Worm (Caenorhabditis elegans): ENCODE measurements around the gene str-129.

DNA sequence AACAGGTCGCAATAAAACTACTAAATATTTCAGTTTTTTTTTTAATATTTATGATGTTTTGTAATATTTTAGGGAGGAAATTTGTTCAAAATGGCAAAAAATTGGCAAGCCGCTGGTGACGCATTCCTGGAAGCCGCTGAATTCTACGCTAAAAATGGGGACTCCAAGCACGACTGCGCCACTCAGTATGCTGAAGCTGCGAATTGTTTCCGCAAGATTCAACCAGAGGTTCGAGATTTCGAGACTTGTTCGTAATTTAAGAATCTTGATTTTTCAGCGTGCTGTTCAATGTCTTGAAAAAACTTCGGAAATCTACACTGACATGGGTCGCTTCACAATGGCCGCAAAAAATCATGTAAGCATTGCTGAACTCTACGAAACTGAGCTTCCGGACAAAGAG lies 39.3 kb upstream of the str-129 start:
- TF ChIP-seq nhr-237 (tag; optimal IDR thresholded peaks at IDR 0.05), result no peak
- TF ChIP-seq lin-32 (GFP tag; optimal IDR thresholded peaks at IDR 0.05), result no peak
- TF ChIP-seq bed-3 (GFP tag; optimal IDR thresholded peaks at IDR 0.05), result no peak
- TF ChIP-seq unc-62 (GFP tag; optimal IDR thresholded peaks at IDR 0.05), result no peak
- TF ChIP-seq unc-39 (tag; optimal IDR thresholded peaks at IDR 0.05), result no peak
- no peak for TF ChIP-seq ces-1 (GFP tag; optimal IDR thresholded peaks at IDR 0.05)
- TF ChIP-seq lin-13 (tag; optimal IDR thresholded peaks at IDR 0.05), result no peak
- no peak for TF ChIP-seq nhr-12 (tag; optimal IDR thresholded peaks at IDR 0.05)
- TF ChIP-seq snpc-4 (tag; optimal IDR thresholded peaks at IDR 0.05), result no peak
- no peak for TF ChIP-seq tbx-8 (GFP tag; optimal IDR thresholded peaks at IDR 0.05)
- no peak for TF ChIP-seq nhr-2 (tag; optimal IDR thresholded peaks at IDR 0.05)
- no peak for TF ChIP-seq mep-1 (tag; optimal IDR thresholded peaks at IDR 0.05)

Measured in whole organism, mixed stage, embryonic.